Fruit fly (Drosophila melanogaster) whole organism: ENCODE measurements around the gene Osi10b.

ENCODE experiments used
- CG8478 ChIP-seq: fragments of >200 bp; optimal IDR thresholded peaks from 2 replicates; lab custom pipeline; 2018; ENCODE audit warnings: inconsistent platforms
- EcR ChIP-seq, 2 experiments: fragments of >200 bp; optimal IDR thresholded peaks; 2 replicates each; lab custom pipeline; 2017; ENCODE audit warnings: missing biosample characterization in 2 of 2, missing genetic modification characterization in 2 of 2, missing genetic modification reagents in 2 of 2
- usp ChIP-seq: fragments of >200 bp; optimal IDR thresholded peaks from 2 replicates; lab custom pipeline; 2017; ENCODE audit warnings: missing biosample characterization, missing genetic modification characterization, mixed read lengths

DNA sequence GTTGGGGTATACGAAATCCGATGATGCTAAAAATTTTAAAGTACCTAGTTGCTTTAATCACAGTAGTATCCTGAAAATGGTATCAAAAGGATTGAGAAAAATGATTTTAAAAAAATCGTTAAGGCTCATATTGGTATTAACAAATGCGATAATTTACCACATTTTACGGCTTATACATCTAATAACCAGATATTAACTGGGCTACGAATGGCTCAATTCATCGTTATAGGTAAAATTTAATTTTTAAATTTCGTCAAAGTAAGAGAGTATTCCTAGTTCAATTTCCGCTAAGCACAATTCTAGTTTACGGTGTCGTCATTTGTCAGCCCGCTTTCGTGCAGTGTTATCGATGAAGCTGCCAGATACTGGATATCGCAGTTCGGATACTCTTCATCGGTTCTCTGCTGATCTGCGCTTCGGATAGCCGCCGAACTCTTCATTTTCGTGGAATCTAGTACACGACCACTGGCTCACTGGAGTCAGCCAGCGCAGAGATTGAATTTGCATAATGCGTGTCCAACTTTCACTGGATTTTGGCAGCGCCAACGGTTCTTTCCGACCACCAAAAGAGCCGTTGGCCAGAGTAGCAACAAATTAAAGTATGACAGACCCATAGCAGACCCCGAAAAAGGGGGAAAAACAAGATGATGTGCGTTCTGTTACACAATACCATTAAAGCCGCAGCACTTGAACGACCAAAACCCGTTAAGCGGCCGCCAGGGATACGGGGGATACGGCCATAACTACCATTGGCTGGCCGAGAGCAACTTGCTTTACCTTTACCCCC, 36.7 kb upstream of the Osi10b start:
- TF ChIP-seq EcR (GFP tag; optimal IDR thresholded peaks at IDR 0.05; lab: Kevin White, UChicago): no peak
- no peak for TF ChIP-seq usp (GFP tag; lab: Kevin White, UChicago)
- TF ChIP-seq CG8478 (lab: Kevin White, UChicago): no peak
